Worm (Caenorhabditis elegans) whole organism, L3 larva: ENCODE results near the gene str-130.

Experiments
- ZK546.5 ChIP-seq: sonication (generic microtip); optimal IDR thresholded peaks from 2 replicates; lab custom pipeline; 2017; ENCODE audit warnings: missing biosample characterization, missing genetic modification characterization
- aly-2 ChIP-seq: fragments of 150-350 bp; optimal IDR thresholded peaks from 2 replicates; lab custom pipeline; 2014; ENCODE audit warnings: missing biosample characterization, missing genetic modification characterization
- ama-1 ChIP-seq: fragments of 150-350 bp; optimal IDR thresholded peaks from 2 replicates; lab custom pipeline; 2018
- ceh-16 ChIP-seq: sonication (generic microtip); optimal IDR thresholded peaks from 2 replicates; lab custom pipeline; 2017; ENCODE audit warnings: missing biosample characterization, missing genetic modification characterization
- ceh-28 ChIP-seq: fragments of 150-350 bp; optimal IDR thresholded peaks from 2 replicates; lab custom pipeline; 2014; ENCODE audit warnings: missing biosample characterization, missing genetic modification reagents, missing genetic modification characterization
- ceh-82 ChIP-seq: fragments of 150-350 bp; optimal IDR thresholded peaks from 2 replicates; lab custom pipeline; 2014; ENCODE audit warnings: missing biosample characterization, missing genetic modification characterization
- ceh-9 ChIP-seq: sonication (generic microtip); optimal IDR thresholded peaks from 2 replicates; lab custom pipeline; 2018; ENCODE audit warnings: missing biosample characterization, missing genetic modification characterization
- egl-27 ChIP-seq: sonication (generic microtip); optimal IDR thresholded peaks from 4 replicates; lab custom pipeline; 2017; ENCODE audit warnings: missing biosample characterization, missing genetic modification reagents, missing genetic modification characterization
- egl-5 ChIP-seq: fragments of 150-350 bp; optimal IDR thresholded peaks from 2 replicates; lab custom pipeline; 2017; ENCODE audit warnings: missing biosample characterization, missing genetic modification reagents, missing genetic modification characterization, inconsistent platforms
- elt-1 ChIP-seq: fragments of 150-350 bp; optimal IDR thresholded peaks from 2 replicates; lab custom pipeline; 2014; ENCODE audit warnings: missing biosample characterization, missing genetic modification characterization
- elt-2 ChIP-seq: sonication (generic microtip); optimal IDR thresholded peaks from 2 replicates; lab custom pipeline; 2016; ENCODE audit warnings: missing genetic modification reagents, mild to moderate bottlenecking, missing genetic modification characterization, missing compliant biosample characterization
- elt-3 ChIP-seq, 3 experiments: fragments of 150-350 bp in 1 of 3; sonication (generic microtip) in 2 of 3; optimal IDR thresholded peaks; 2 replicates in 2 of 3; 4 replicates in 1 of 3; lab custom pipeline; 2014 to 2017; ENCODE audit warnings: missing biosample characterization in 3 of 3, missing genetic modification characterization in 3 of 3
- eor-1 ChIP-seq, 2 experiments: fragments of 150-350 bp; optimal IDR thresholded peaks; 2 replicates each; lab custom pipeline; 2014 to 2018; ENCODE audit warnings: missing biosample characterization in 2 of 2, missing genetic modification characterization in 2 of 2
- fkh-10 ChIP-seq: sonication (generic microtip); optimal IDR thresholded peaks from 2 replicates; lab custom pipeline; 2017; ENCODE audit warnings: missing biosample characterization, missing genetic modification reagents, missing genetic modification characterization
- fkh-2 ChIP-seq: fragments of 150-350 bp; optimal IDR thresholded peaks from 2 replicates; lab custom pipeline; 2014; ENCODE audit warnings: missing biosample characterization, missing genetic modification reagents, missing genetic modification characterization
- fos-1 ChIP-seq: fragments of 150-350 bp; optimal IDR thresholded peaks from 2 replicates; lab custom pipeline; 2014; ENCODE audit warnings: missing biosample characterization, missing genetic modification characterization
- hmg-11 ChIP-seq: sonication (generic microtip); optimal IDR thresholded peaks from 2 replicates; lab custom pipeline; 2016; ENCODE audit warnings: missing genetic modification characterization, missing compliant biosample characterization
- lin-15B ChIP-seq: fragments of 150-350 bp; optimal IDR thresholded peaks from 2 replicates; lab custom pipeline; 2014; ENCODE audit warnings: missing biosample characterization, missing genetic modification characterization
- lsy-12 ChIP-seq: sonication (generic microtip); optimal IDR thresholded peaks from 2 replicates; lab custom pipeline; 2016; ENCODE audit warnings: mild to moderate bottlenecking, missing genetic modification characterization, missing compliant biosample characterization
- mdl-1 ChIP-seq: fragments of 150-350 bp; optimal IDR thresholded peaks from 2 replicates; lab custom pipeline; 2014; ENCODE audit warnings: missing biosample characterization, missing genetic modification characterization
- mml-1 ChIP-seq: fragments of 150-350 bp; sonication (generic microtip); optimal IDR thresholded peaks from 3 replicates; lab custom pipeline; 2014; ENCODE audit warnings: missing biosample characterization, missing genetic modification characterization
- nhr-11 ChIP-seq: fragments of 150-350 bp; optimal IDR thresholded peaks from 2 replicates; lab custom pipeline; 2014; ENCODE audit warnings: missing biosample characterization, missing genetic modification characterization
- nhr-12 ChIP-seq: fragments of 150-350 bp; optimal IDR thresholded peaks from 2 replicates; lab custom pipeline; 2014; ENCODE audit warnings: missing biosample characterization, missing genetic modification characterization
- nhr-23 ChIP-seq: fragments of 150-350 bp; optimal IDR thresholded peaks from 2 replicates; lab custom pipeline; 2014; ENCODE audit warnings: missing biosample characterization, missing genetic modification reagents, missing genetic modification characterization
- nhr-237 ChIP-seq: fragments of 150-350 bp; optimal IDR thresholded peaks from 2 replicates; lab custom pipeline; 2014; ENCODE audit warnings: missing biosample characterization, missing genetic modification characterization
- nhr-25 ChIP-seq: sonication (generic microtip); optimal IDR thresholded peaks from 2 replicates; lab custom pipeline; 2017; ENCODE audit warnings: missing biosample characterization, missing genetic modification characterization
- nhr-43 ChIP-seq: sonication (generic microtip); optimal IDR thresholded peaks from 2 replicates; lab custom pipeline; 2016; ENCODE audit warnings: mild to moderate bottlenecking, missing genetic modification characterization, missing compliant biosample characterization; ENCODE audit not compliant: poor library complexity, severe bottlenecking
- nhr-76 ChIP-seq: fragments of 150-350 bp; sonication (generic microtip); optimal IDR thresholded peaks from 5 replicates; lab custom pipeline; 2014; ENCODE audit warnings: missing biosample characterization, missing genetic modification characterization
- nhr-77 ChIP-seq: fragments of 150-350 bp; optimal IDR thresholded peaks from 2 replicates; lab custom pipeline; 2014; ENCODE audit warnings: missing biosample characterization, missing genetic modification characterization
- pha-4 ChIP-seq: fragments of 150-350 bp; optimal IDR thresholded peaks from 2 replicates; lab custom pipeline; 2014; ENCODE audit warnings: missing biosample characterization, missing genetic modification reagents, missing genetic modification characterization
- sea-2 ChIP-seq: fragments of 150-350 bp; sonication (generic microtip); optimal IDR thresholded peaks from 4 replicates; lab custom pipeline; 2014; ENCODE audit warnings: missing biosample characterization, missing genetic modification reagents, missing genetic modification characterization
- skn-1 ChIP-seq: fragments of 150-350 bp; optimal IDR thresholded peaks from 2 replicates; lab custom pipeline; 2014; ENCODE audit warnings: missing biosample characterization, missing genetic modification characterization
- snpc-4 ChIP-seq: fragments of 150-350 bp; optimal IDR thresholded peaks from 2 replicates; lab custom pipeline; 2014; ENCODE audit warnings: missing biosample characterization, missing genetic modification characterization
- tbx-2 ChIP-seq: sonication (generic microtip); optimal IDR thresholded peaks from 2 replicates; lab custom pipeline; 2016; ENCODE audit warnings: mild to moderate bottlenecking, missing genetic modification characterization, missing compliant biosample characterization
- unc-39 ChIP-seq: sonication (generic microtip); optimal IDR thresholded peaks from 4 replicates; lab custom pipeline; 2017; ENCODE audit warnings: missing biosample characterization, missing genetic modification characterization
- unc-62 ChIP-seq: fragments of 150-350 bp; sonication (generic microtip); optimal IDR thresholded peaks from 4 replicates; lab custom pipeline; 2014; ENCODE audit warnings: missing biosample characterization, missing genetic modification reagents, missing genetic modification characterization
- ztf-11 ChIP-seq: fragments of 150-350 bp; optimal IDR thresholded peaks from 2 replicates; lab custom pipeline; 2014; ENCODE audit warnings: missing biosample characterization, missing genetic modification characterization

Gene str-130

DNA sequence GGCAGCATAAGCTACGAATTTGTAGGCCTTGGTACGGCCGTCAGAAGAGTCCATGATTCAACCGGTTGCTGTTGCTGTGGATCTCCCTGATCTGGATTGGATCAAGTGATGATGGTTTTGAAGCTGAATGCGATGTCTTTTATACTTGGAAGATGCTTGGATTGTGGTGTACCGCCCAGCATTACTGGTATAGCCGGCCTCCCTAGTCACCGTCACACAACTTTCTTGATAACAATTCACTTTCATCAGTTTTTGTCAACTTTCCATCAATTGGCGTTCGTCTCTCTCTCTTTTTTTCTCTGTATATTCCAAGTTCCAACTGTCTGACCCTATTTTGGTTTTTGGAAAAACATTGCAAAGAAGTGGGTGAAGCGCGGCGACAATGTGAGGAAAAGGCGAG lies 39.7 kb downstream of the str-130 start, which contains the start of gene col-43:
col-43 (minus strand) TSS at position 101 of the 400 bp plus-strand sequence.
- no peak for TF ChIP-seq ztf-11
- no peak for TF ChIP-seq unc-62 (GFP tag; lab: Kevin White, UChicago)
- no peak for TF ChIP-seq egl-27 (tag; lab: Kevin White, UChicago)
- no peak for TF ChIP-seq lin-15B (tag; lab: Kevin White, UChicago)
- TF ChIP-seq nhr-11 (tag; lab: Kevin White, UChicago), result no peak
- TF ChIP-seq hmg-11 (tag; lab: Kevin White, UChicago), result no peak
- TF ChIP-seq ama-1, result no peak
- TF ChIP-seq skn-1 (tag; lab: Kevin White, UChicago), result no peak
- TF ChIP-seq mml-1 (tag; lab: Kevin White, UChicago), result no peak
- no peak for TF ChIP-seq nhr-77 (tag; lab: Kevin White, UChicago)
- TF ChIP-seq ceh-16, result no peak
- TF ChIP-seq fkh-10, result no peak
- TF ChIP-seq ceh-28, result no peak
- TF ChIP-seq eor-1 (tag; optimal IDR thresholded peaks at IDR 0.05; lab: Kevin White, UChicago), result no peak
- no peak for TF ChIP-seq lsy-12

DNA sequence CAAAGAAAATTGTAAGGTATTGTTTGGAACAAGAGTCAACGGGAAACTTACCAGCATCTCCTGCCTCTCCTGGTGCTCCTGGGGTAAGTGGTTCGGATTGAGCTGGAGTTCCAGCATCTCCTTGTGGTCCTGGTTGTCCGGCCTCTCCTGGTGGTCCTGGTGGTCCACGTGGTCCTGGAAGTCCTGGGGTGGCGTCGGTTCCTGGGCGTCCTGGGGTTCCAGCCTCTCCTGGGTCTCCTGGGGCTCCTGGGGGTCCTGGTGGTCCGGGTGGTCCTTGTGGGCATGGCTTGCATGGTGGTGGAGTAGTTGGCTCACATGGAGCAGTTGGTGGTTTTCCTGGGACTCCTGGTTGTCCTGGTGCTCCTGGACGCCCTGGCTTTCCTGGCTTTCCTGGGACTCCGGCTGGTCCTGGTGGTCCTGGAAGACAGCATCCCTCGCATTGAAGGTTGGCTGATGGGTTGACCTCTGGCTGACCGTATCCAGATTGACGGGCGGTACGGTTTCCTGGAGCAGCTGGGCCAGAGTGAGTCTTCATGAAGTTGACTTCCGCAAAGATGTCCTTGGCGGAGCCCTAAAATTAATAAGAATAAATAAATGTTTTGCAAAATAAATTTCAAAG lies 40.3 kb downstream of the str-130 start:
- TF ChIP-seq nhr-43 (tag; lab: Kevin White, UChicago) (no peak), lin-15B (tag; lab: Kevin White, UChicago) (no peak), pha-4 (tag; lab: Kevin White, UChicago) (no peak), ZK546.5 (tag; lab: Kevin White, UChicago) (no peak), tbx-2 (tag; lab: Kevin White, UChicago) (no peak), elt-3 (tag; optimal IDR thresholded peaks at IDR 0.05; lab: Kevin White, UChicago) (no peak), nhr-12 (tag; lab: Kevin White, UChicago) (no peak), egl-5 (tag; lab: Kevin White, UChicago) (no peak), aly-2 (tag; lab: Kevin White, UChicago) (no peak), elt-2 (tag; lab: Kevin White, UChicago) (no peak), sea-2 (GFP tag; lab: Kevin White, UChicago) (no peak), nhr-237 (tag; lab: Kevin White, UChicago) (no peak), fkh-10 (no peak), nhr-77 (tag; lab: Kevin White, UChicago) (no peak), ceh-28 (no peak)
- TF ChIP-seq, all 47 proteins: peak for 0

DNA sequence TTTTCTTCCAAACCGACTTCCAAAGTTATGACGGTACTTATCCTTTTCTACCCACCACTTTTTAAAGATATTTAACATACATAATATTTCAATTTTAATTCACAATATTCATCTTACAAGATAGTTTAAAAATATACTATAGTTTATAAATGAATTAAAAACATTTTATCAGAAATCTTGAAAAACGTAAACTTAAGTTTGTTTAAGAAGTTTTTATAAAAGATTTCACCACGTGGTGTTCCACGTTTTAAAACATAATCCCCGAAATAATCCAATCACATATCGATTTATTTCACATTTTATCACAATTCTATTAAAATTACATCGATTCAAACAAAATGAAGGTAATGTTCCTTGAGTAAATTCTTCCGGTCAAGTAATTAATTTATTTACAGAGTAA lies 43.8 kb downstream of the str-130 start, which contains the start of gene ZC513.3:
ZC513.3 (plus strand) TSS at position 301 of the 400 bp plus-strand sequence.
- TF ChIP-seq snpc-4 (tag; lab: Kevin White, UChicago), result no peak
- TF ChIP-seq ceh-9 (tag; lab: Kevin White, UChicago), result no peak
- no peak for TF ChIP-seq nhr-76 (tag; lab: Kevin White, UChicago)
- TF ChIP-seq ZK546.5 (tag; lab: Kevin White, UChicago), result no peak
- no peak for TF ChIP-seq elt-3 (tag; optimal IDR thresholded peaks at IDR 0.05; lab: Kevin White, UChicago)
- TF ChIP-seq egl-5 (tag; lab: Kevin White, UChicago), result no peak
- TF ChIP-seq mdl-1 (tag; lab: Kevin White, UChicago), result no peak
- TF ChIP-seq nhr-43 (tag; lab: Kevin White, UChicago), result no peak
- no peak for TF ChIP-seq ama-1
- no peak for TF ChIP-seq ceh-82 (tag; lab: Kevin White, UChicago)
- no peak for TF ChIP-seq nhr-77 (tag; lab: Kevin White, UChicago)
- TF ChIP-seq fkh-2 (tag; lab: Kevin White, UChicago), result no peak
- TF ChIP-seq unc-39 (tag; lab: Kevin White, UChicago), result no peak

DNA sequence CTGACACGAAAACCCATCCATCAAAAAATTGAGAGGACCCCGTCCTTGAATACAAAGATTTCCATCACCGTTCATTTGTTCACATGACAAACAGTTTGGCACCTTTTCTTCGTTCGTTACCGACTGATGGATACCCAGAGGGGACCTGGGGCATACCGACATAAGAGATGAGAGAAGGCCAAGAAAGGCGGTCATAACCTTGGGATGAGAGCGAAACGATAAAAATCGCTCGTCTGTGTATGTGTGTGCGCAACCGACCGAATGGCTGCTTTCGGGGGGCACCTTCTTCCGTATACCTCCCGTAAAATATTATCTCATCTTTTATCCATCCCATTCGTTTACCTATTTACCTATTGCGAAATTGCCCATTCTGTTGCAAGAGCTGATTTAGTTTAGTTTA lies 45.5 kb downstream of the str-130 start:
- TF ChIP-seq nhr-25 (tag; lab: Kevin White, UChicago) (peak; percentile 66), fos-1 (tag; lab: Kevin White, UChicago) (no peak), nhr-23 (tag; lab: Kevin White, UChicago) (peak; percentile 45), elt-1 (peak; percentile 35)
